Fruit fly (Drosophila melanogaster): Measurements from ENCODE around the gene spel1.

DNA sequence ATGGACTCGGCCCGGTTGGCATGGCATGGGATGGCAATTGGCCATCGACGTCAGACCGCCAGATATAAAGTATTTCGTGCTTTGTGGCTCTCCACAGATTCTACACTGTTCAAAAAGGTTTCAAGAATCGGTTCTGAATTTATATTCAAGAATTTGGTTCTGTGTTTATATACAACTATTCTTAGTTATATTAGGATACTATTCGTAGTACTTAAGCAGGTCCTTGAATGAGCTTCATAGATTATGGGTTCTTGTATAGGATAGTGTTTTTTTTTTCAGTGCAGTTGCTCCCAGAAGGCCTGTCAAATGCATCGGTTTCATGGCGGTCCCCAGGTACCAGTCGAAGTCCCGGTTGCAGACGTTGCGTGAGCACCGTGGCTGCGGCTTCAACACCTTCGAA, 24.7 kb downstream of the spel1 start:
- TF ChIP-seq insv (optimal IDR thresholded peaks at IDR 0.05) (no peak), psq (optimal IDR thresholded peaks at IDR 0.05) (no peak), Sin3A (optimal IDR thresholded peaks at IDR 0.05) (no peak), Myc (optimal IDR thresholded peaks at IDR 0.05) (no peak)

Measured in Kc167 (cell line).